Fruit fly (Drosophila melanogaster) whole organism, larva: ENCODE results near the gene CG8673.

Experiments used
- noc ChIP-seq: fragments of 200-800 bp; sonication (Bioruptor generic); optimal IDR thresholded peaks from 3 replicates; lab custom pipeline; 2019; ENCODE audit warnings: missing biosample characterization, mild to moderate bottlenecking, missing genetic modification characterization, moderate library complexity

The CG8673 gene

DNA sequence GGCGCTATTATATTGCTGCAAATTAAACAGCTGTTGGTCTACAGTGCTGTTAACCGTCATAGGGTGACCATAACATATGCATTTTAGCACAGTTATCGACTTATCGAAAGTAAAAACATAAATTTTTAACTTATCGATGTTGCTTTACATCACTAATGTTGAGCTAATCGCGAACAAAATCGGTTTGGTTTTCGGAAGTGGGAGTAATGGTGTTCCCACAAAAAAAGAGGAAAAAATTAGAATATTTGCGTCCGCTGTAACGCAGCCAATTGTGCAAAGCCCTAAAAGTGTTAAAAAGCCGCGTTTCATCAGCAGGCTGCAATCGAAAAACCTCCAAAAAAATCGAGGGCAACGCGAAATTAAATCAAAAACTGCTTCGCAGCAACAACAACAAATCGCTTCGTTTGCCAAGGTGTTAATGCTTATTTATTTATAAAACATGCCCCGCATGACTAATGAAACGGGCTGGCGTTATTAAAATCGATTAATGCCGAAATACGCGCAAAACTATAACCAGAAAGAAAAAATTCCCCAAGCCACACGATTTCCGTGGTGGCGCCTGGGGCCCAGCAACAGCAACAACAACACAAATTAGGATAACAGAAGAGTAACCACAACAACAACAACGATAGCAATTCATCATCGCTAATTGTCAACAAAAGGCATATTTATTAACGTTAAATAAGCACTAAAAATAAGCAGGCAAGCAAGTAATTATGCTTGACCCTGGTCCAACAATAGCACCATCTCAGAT is 2.9 kb downstream of the CG8673 start, which contains the start of the genes CG12375 and CG8668:
Gene CG12375, minus strand, starts transcription at position 42 of the 754 bp plus-strand sequence.
Gene CG8668, plus strand, starts transcription at position 153 of the 754 bp plus-strand sequence.
- TF ChIP-seq noc (tag; lab: Kevin White, UChicago): peak; percentile 32

DNA sequence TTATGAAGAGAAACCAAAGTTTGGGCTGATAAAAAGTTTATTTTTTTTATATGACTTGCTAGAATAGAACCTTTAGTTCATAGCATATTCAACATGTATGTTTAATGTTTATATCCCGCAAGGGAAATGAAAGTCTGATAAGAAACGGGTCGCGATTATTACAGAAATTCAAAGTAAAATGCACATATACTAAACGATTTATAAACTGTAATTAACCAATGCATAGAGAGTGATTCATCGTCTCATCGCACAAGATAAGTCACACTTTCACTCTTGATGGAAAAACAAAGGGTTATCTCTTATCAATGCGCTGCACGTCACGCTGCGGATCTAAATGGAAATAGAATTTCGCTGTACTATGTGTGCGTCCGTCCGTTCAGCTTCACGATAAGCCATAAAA is 4.8 kb downstream of the CG8673 start:
- TF ChIP-seq noc (tag; lab: Kevin White, UChicago): no peak

DNA sequence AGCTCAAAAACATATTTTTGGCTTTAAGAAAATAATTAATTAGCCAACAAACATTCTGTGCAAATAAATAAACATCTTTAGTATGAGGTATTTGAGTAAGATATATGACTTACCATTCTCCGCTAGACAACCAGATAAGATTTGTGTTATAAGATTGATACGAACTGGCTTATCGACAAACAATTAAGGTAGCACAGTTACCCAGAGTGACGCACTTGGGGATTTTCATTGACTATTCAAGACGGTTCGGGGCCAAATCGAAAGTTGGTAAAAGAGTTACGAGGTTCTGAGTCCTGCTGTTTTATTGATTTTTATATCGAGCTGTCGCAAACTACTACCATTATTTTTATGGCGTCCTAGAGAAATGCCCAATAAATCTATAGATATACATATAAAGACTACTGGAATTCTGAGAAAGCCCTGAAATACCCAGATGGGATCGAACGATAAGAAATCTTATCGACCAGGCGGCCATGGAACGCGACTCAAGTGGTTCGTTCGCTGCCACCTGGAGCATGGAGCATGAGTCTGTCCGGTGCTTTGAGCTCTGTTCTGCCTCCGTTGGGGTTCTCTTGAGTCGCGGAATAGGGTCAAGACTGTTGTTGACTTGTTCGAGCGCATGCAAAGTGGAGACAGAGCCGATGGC is 6.0 kb downstream of the CG8673 start:
- TF ChIP-seq noc (tag; lab: Kevin White, UChicago): peak; percentile 47

DNA sequence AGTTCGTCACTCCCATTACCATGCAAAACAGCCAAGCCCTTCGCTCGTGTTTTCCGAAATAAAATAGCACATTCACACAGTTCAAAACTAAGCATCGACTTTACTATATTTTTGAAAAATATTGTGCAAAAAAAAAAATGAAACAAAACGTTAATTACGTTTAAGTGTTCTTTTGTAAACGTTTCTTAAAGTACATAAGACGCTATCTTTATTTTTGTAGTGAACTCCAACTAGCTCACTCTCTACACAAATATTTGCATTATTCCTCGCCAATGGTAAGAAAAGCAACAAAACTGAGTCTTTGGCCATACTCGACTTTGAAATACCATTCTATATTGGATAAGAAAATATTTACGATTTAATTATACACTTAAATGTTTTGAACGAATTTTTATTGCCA is 6.6 kb downstream of the CG8673 start:
- TF ChIP-seq noc (tag; lab: Kevin White, UChicago): no peak

DNA sequence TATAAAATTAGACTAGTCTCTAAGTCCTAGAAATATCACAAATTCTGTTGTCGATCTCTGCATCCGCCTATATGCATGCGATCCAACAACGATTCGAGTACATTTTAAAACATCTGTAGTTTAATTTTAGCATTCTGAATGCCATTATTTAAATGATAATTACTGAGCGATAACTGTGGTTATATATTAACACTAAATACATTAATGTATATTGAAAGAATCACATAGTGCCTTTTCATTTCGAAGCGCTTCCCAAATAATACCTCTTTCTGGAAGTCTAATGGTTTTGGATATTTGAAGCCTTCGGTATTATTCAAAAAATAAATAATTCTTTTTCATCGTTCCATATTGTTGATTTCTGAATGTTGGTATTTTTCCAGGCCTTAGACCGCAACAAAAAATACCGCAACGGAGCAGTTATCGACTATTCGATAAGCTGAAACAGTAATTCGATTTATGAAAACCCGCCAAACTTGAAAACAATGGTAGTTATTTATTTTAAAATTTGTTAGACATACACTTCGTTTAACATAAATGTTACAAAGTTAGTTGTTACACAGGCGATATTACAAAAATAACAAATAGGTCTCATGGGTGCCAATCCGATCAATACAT is 9.8 kb downstream of the CG8673 start:
- TF ChIP-seq noc (tag; lab: Kevin White, UChicago): no peak

DNA sequence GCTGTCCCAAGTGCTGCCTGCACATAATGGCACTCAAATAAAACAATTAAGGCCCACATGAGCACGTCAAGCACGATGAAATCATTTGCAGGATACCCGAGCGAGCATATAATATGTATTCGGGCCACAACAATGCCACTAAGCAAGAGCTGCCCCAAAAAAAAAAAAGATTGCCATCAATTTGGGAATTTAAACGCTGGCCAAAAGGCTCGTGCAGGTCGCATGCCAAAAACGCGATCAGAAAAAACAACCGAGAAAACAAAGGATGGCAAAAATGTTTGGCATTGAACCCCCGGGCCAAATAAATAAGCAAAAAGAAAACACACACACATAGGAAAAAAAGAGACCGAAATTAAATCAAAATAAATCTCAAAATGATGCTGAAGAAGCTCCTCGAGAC is 18.6 kb downstream of the CG8673 start:
- no peak for TF ChIP-seq noc (tag; lab: Kevin White, UChicago)

DNA sequence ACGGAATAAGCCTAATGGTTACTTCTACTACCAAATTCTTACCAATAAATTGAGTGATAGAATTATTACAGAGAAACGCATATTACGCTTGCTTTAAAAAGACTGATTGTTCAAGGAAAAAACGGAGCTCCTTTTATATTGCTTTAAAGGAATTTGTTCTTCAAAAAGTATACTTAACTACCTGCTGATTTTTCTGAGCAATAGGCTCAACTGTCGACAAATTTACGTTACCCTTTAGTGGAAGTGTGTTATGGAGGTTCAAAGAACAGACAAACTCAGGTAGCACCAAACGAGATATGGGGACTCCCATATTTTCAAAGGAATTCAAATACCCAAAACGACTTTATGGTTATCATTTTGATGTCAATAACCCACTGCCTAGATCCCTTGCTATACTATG is 19.8 kb downstream of the CG8673 start, which contains the start of gene CG42762:
Gene CG42762, minus strand, starts transcription at position 101 of the 400 bp plus-strand sequence.
- TF ChIP-seq noc (tag; lab: Kevin White, UChicago): no peak

DNA sequence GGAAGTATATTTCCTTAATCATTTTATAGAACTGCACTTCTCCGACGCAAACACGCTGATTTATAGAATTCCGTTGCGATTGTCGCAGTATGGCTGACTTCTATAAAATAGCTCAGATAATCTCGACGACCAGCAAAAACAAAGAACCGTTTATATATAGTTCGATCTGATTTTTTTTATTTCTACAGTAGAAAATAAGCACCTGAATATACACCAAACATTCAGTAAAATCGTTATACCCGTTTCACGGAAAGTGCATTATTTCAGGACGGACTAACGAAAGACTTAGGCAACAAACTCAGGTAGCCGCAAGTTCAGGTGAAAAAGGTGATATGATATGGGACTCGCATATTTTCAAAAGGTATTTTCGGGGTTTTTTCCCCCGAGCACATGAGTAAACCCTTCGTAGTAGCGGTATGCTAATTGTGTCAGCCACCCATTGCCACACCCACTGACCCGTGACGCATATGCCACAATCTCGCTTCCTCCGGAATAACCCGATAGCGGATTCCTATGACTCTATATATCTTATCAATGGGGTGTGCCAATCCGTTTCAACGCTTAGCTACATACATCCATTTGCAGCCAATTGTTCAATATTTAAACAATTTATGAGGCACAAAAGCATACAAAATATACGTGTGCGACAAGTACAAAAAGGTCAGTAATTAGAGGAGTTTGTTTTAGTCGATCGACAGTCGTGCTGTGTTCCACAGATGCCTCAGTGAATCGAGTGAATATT is 21.1 kb downstream of the CG8673 start, which contains the start of the genes CG42763 and CG43394:
Gene CG42763, minus strand, starts transcription at position 41 of the 742 bp plus-strand sequence.
Gene CG43394, plus strand, starts transcription at position 692 of the 742 bp plus-strand sequence.
- TF ChIP-seq noc (tag; lab: Kevin White, UChicago): no peak

DNA sequence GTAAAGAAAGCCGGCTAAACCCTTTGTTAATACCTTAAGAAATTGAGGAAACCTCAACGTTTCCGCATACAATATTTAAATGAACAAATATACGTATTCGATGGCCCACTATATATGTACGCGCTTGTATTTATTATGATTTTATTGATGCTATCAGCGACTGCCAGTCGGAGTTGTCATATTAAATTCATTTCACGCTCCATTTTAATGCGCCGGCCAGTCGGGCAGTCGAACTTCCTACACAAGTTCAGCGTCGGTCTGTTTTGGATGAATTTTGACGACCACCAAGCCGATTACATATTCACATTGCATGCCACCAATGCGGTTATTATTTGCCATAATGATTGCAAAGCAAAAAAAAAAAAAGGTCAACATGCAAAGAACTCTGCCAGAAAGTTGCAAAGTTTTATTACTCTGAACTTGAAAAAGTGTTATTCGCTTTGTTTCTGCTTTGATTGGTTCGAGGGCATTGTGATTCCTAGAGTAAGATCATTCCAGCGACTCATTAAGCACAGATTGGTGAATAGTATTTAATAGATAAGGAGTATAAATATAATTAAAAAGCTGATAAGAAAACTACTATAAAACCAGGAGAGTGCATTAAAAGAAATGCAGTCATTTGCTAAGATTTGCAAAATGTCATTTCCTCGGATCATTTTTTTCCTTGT is 23.0 kb downstream of the CG8673 start, which contains the start of gene CG31606:
Gene CG31606, plus strand, starts transcription at position 618 of the 668 bp plus-strand sequence.
- no peak for TF ChIP-seq noc (tag; lab: Kevin White, UChicago)

DNA sequence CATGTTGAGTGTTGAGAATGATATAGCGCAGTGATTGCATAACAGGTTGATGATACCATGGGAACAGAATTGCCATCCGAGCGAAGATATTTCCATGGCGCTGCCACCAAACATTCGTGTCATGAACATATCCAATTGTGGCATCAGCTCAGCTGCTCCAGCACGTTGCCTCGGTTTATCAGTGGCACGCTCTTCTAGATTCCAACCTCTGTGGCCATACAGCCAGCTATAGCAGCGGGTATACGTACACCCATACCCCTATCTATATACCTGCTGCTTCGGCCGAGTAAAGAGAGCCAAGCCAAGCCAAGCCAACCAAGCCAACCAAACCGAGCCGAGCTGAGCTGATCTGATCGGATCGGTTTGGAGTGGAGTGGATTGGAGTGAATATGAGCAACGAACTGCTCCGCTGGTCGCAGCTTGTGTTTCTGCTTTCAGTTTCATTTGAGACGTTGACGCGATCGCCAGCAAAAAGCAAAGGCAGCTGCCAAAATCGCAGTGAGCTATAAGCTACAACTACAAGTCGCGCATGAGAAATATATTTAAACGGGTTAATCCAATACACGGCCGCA is 24.5 kb downstream of the CG8673 start:
- no peak for TF ChIP-seq noc (tag; lab: Kevin White, UChicago)

DNA sequence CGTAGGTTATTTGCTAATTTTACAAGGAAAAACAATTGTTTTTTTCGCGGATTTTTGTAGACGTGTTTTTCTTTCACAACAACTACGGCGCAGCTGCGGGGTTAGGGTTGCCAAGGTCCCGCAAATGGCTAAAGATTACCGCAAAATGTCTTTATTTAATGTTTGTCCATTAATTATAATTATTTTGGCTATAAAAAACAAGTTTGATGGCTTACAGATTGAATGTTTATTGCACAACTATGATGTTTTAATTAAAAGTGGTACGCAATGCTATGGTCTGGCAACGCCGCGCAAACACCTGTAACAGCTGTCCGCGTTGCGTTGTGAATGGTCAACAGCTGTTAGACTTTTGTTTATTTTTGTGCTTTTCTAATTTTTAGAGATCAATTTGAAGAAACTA is 32.6 kb downstream of the CG8673 start:
- peak; percentile 73 for TF ChIP-seq noc (tag; lab: Kevin White, UChicago)

DNA sequence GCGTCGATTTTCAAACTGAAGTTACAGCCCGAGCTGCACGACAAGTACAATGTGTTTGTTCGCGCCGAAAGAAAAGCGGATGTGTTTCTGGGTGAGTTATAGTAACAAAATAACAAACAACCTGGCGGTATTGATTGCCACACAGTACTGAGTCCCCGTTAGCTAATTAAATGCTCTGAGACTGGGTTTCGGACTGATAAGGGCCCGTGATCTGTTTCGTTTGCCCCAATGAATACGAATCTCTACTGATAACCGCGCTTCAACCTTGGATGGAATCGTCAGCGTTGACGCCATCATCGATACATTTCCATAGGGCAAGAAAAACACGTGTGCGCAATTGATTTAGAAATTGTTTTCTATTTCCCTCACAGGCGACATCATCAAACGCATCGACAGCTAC is 33.0 kb downstream of the CG8673 start:
- no peak for TF ChIP-seq noc (tag; lab: Kevin White, UChicago)

DNA sequence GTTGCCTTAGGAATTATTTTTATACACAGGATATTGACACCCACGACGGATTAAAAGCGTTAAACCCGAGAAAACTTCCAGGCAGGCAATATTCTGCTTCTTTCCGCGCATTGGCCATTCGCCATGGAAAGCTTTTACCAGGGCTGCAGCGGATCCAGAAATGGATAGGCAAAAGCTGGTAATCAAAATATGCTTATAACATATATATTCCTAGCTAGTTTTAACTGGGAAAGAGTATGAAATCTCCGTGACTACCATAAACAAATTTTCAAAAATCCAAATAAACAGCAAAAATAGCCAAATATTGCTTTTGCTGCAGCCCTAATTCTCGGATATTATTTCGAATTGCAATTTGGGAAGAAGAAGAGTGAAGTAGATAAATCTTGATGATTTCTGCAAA is 35.4 kb downstream of the CG8673 start, which contains the start of the genes PAPLA1 and Rbsn-5:
Gene PAPLA1, minus strand, starts transcription at position 141 of the 400 bp plus-strand sequence.
Gene Rbsn-5, plus strand, starts transcription at position 335 of the 400 bp plus-strand sequence.
- peak; percentile 93 for TF ChIP-seq noc (tag; lab: Kevin White, UChicago)

DNA sequence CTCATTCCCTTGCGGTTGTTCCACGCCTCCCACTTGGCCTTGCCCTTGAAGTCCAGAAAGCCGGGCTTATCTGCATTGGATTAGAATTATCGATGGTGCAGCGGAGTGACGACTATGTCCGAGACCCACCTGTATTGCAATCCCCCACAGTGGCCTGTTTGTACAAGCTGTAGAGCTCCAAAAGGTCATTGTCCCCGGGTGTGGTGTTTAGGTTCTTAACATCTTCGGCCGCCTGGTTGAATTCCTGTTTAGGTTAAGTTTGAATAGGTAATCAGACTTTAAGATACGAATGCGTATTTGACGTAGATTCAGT is 37.8 kb downstream of the CG8673 start:
- TF ChIP-seq noc (tag; lab: Kevin White, UChicago): no peak
